Fruit fly (Drosophila melanogaster) whole organism, prepupa: ENCODE results near the gene Spindly.

Source experiments
- CG10669 ChIP-seq: fragments of 200-800 bp; sonication (Bioruptor generic); optimal IDR thresholded peaks from 3 replicates; lab custom pipeline; 2018; ENCODE audit warnings: missing biosample characterization, mild to moderate bottlenecking, missing genetic modification characterization, moderate library complexity
- CG11762 ChIP-seq: fragments of 200-800 bp; sonication (Bioruptor generic); optimal IDR thresholded peaks from 3 replicates; lab custom pipeline; 2016; ENCODE audit warnings: missing biosample characterization, missing genetic modification characterization; ENCODE audit not compliant: insufficient read depth
- CG15336 ChIP-seq: fragments of 200-800 bp; sonication (Bioruptor generic); IDR thresholded peaks from 2 replicates; pipeline ENCODE4 v1.3.6; 2022; ENCODE audit warnings: missing biosample characterization, missing genetic modification characterization
- CG1621 ChIP-seq: fragments of 200-800 bp; sonication (Bioruptor generic); optimal IDR thresholded peaks from 3 replicates; lab custom pipeline; 2018; ENCODE audit warnings: missing biosample characterization, mild to moderate bottlenecking, missing genetic modification characterization
- CG16779 ChIP-seq: fragments of 200-800 bp; sonication (Bioruptor generic); optimal IDR thresholded peaks from 3 replicates; lab custom pipeline; 2017; ENCODE audit warnings: missing biosample characterization, mild to moderate bottlenecking, missing genetic modification characterization
- CG3032 ChIP-seq: fragments of 200-800 bp; optimal IDR thresholded peaks from 2 replicates; lab custom pipeline; 2019; ENCODE audit warnings: missing biosample characterization, mild to moderate bottlenecking, missing genetic modification characterization, moderate library complexity
- CG32006 ChIP-seq: fragments of 200-800 bp; sonication (Bioruptor generic); optimal IDR thresholded peaks from 3 replicates; lab custom pipeline; 2017; ENCODE audit warnings: missing biosample characterization, mild to moderate bottlenecking, missing genetic modification characterization
- CG3919 ChIP-seq: fragments of 200-800 bp; sonication (Bioruptor generic); optimal IDR thresholded peaks from 3 replicates; lab custom pipeline; 2016; ENCODE audit warnings: missing biosample characterization, missing genetic modification characterization
- CG4318 ChIP-seq: fragments of 200-800 bp; sonication (Bioruptor generic); optimal IDR thresholded peaks from 3 replicates; lab custom pipeline; 2017; ENCODE audit warnings: missing biosample characterization, mild to moderate bottlenecking, missing genetic modification characterization
- CG6163 ChIP-seq: fragments of 200-800 bp; sonication (Bioruptor generic); IDR thresholded peaks from 3 replicates; pipeline ENCODE4 v1.3.6; 2022; ENCODE audit warnings: missing biosample characterization, missing genetic modification characterization
- CG6276 ChIP-seq: fragments of 200-800 bp; sonication (Bioruptor generic); optimal IDR thresholded peaks from 2 replicates; lab custom pipeline; 2017; ENCODE audit warnings: missing biosample characterization, mild to moderate bottlenecking, missing genetic modification characterization
- CG6792 ChIP-seq: fragments of 200-800 bp; sonication (Bioruptor generic); optimal IDR thresholded peaks from 3 replicates; lab custom pipeline; 2016; ENCODE audit warnings: missing biosample characterization, missing genetic modification characterization
- CG6808 ChIP-seq: fragments of 200-800 bp; sonication (Bioruptor generic); optimal IDR thresholded peaks from 3 replicates; lab custom pipeline; 2017; ENCODE audit warnings: missing biosample characterization, missing genetic modification characterization, mild to moderate bottlenecking, moderate library complexity, missing genetic modification reagents
- CG6854 ChIP-seq: fragments of 200-800 bp; sonication (Bioruptor generic); optimal IDR thresholded peaks from 2 replicates; lab custom pipeline; 2017; ENCODE audit warnings: missing biosample characterization, mild to moderate bottlenecking, missing genetic modification characterization
- CG7368 ChIP-seq: fragments of 200-800 bp; sonication (Bioruptor generic); optimal IDR thresholded peaks from 3 replicates; lab custom pipeline; 2016; ENCODE audit warnings: missing biosample characterization, missing genetic modification characterization
- CG8319 ChIP-seq: fragments of 200-800 bp; sonication (Bioruptor generic); optimal IDR thresholded peaks from 3 replicates; lab custom pipeline; 2016; ENCODE audit warnings: missing biosample characterization, missing genetic modification characterization
- Eip75B ChIP-seq: fragments of 200-800 bp; sonication (Bioruptor generic); optimal IDR thresholded peaks from 3 replicates; lab custom pipeline; 2016; ENCODE audit warnings: missing biosample characterization, missing genetic modification characterization
- Eip78C ChIP-seq: fragments of 200-800 bp; sonication (Bioruptor generic); peaks from one replicate; lab custom pipeline; 2016; ENCODE audit warnings: missing biosample characterization, missing genetic modification characterization
- Eip93F ChIP-seq: fragments of 200-800 bp; sonication (Bioruptor generic); optimal IDR thresholded peaks from 2 replicates; lab custom pipeline; 2016; ENCODE audit warnings: missing biosample characterization, mild to moderate bottlenecking, missing genetic modification characterization
- Ets21C ChIP-seq: fragments of 200-800 bp; sonication (Bioruptor generic); optimal IDR thresholded peaks from 3 replicates; lab custom pipeline; 2016; ENCODE audit warnings: missing biosample characterization, missing genetic modification characterization
- Ets96B ChIP-seq: fragments of 200-800 bp; optimal IDR thresholded peaks from 2 replicates; lab custom pipeline; 2019; ENCODE audit warnings: missing biosample characterization, mild to moderate bottlenecking, missing genetic modification characterization, moderate library complexity
- Gug ChIP-seq: fragments of 200-800 bp; sonication (Bioruptor generic); IDR thresholded peaks from 2 replicates; pipeline ENCODE4 v1.3.6; 2022; ENCODE audit warnings: missing biosample characterization, missing genetic modification characterization
- Hr38 ChIP-seq: sonication (Bioruptor generic); optimal IDR thresholded peaks from 2 replicates; lab custom pipeline; 2016; ENCODE audit warnings: missing biosample characterization, missing genetic modification characterization
- Hr39 ChIP-seq: fragments of 200-800 bp; sonication (Bioruptor generic); optimal IDR thresholded peaks from 2 replicates; lab custom pipeline; 2016; ENCODE audit warnings: missing biosample characterization, missing genetic modification characterization
- Hr4 ChIP-seq: fragments of 200-800 bp; sonication (Bioruptor generic); optimal IDR thresholded peaks from 3 replicates; lab custom pipeline; 2016; ENCODE audit warnings: missing biosample characterization, missing genetic modification characterization
- Met ChIP-seq: fragments of 200-800 bp; sonication (Bioruptor generic); optimal IDR thresholded peaks from 3 replicates; lab custom pipeline; 2016; ENCODE audit warnings: missing biosample characterization, missing genetic modification characterization
- Smox ChIP-seq: fragments of 200-800 bp; sonication (Bioruptor generic); optimal IDR thresholded peaks from 3 replicates; lab custom pipeline; 2016; ENCODE audit warnings: missing biosample characterization, missing genetic modification characterization
- Sox102F ChIP-seq: fragments of 200-800 bp; sonication (Bioruptor generic); optimal IDR thresholded peaks from 2 replicates; lab custom pipeline; 2016; ENCODE audit warnings: missing biosample characterization, mild to moderate bottlenecking, missing genetic modification characterization
- Sox14 ChIP-seq: fragments of 200-800 bp; sonication (Bioruptor generic); optimal IDR thresholded peaks from 3 replicates; lab custom pipeline; 2016; ENCODE audit warnings: missing biosample characterization, missing genetic modification characterization
- achi ChIP-seq: fragments of 200-800 bp; sonication (Bioruptor generic); optimal IDR thresholded peaks from 3 replicates; lab custom pipeline; 2016; ENCODE audit warnings: missing biosample characterization, missing genetic modification characterization
- acj6 ChIP-seq: fragments of 200-800 bp; sonication (Bioruptor generic); optimal IDR thresholded peaks from 3 replicates; lab custom pipeline; 2016; ENCODE audit warnings: missing biosample characterization, missing genetic modification characterization
- dac ChIP-seq: fragments of 200-800 bp; sonication (Bioruptor generic); optimal IDR thresholded peaks from 2 replicates; lab custom pipeline; 2017; ENCODE audit warnings: missing biosample characterization, mild to moderate bottlenecking, missing genetic modification characterization
- dsx ChIP-seq: fragments of 200-800 bp; optimal IDR thresholded peaks from 3 replicates; lab custom pipeline; 2019; ENCODE audit warnings: missing biosample characterization, mild to moderate bottlenecking, missing genetic modification characterization, moderate library complexity; ENCODE audit not compliant: poor library complexity, severe bottlenecking
- eg ChIP-seq: fragments of 200-800 bp; sonication (Bioruptor generic); IDR thresholded peaks from 3 replicates; pipeline ENCODE4 v1.3.6; 2022; ENCODE audit warnings: missing biosample characterization, missing genetic modification characterization
- fd59A ChIP-seq: fragments of 200-800 bp; sonication (Bioruptor generic); optimal IDR thresholded peaks from 2 replicates; lab custom pipeline; 2017; ENCODE audit warnings: missing biosample characterization, mild to moderate bottlenecking, missing genetic modification characterization, missing genetic modification reagents
- fkh ChIP-seq: fragments of 200-800 bp; sonication (Bioruptor generic); optimal IDR thresholded peaks from 3 replicates; lab custom pipeline; 2017; ENCODE audit warnings: missing biosample characterization, mild to moderate bottlenecking, missing genetic modification characterization, moderate library complexity
- lz ChIP-seq: fragments of 200-800 bp; sonication (Bioruptor generic); optimal IDR thresholded peaks from 3 replicates; lab custom pipeline; 2016; ENCODE audit warnings: missing biosample characterization, missing genetic modification characterization
- net ChIP-seq: fragments of 200-800 bp; sonication (Bioruptor generic); optimal IDR thresholded peaks from 3 replicates; lab custom pipeline; 2016; ENCODE audit warnings: missing biosample characterization, missing genetic modification characterization
- pdm3 ChIP-seq: fragments of 200-800 bp; sonication (Bioruptor generic); optimal IDR thresholded peaks from 3 replicates; lab custom pipeline; 2016; ENCODE audit warnings: missing biosample characterization, missing genetic modification characterization
- salr ChIP-seq, 2 experiments: fragments of 200-800 bp; sonication (Bioruptor generic); optimal IDR thresholded peaks; 3 replicates each; lab custom pipeline; 2016 to 2018; ENCODE audit warnings: missing biosample characterization in 2 of 2, missing genetic modification characterization in 2 of 2, mild to moderate bottlenecking in 1 of 2
- spab ChIP-seq: fragments of 200-800 bp; sonication (Bioruptor generic); optimal IDR thresholded peaks from 2 replicates; lab custom pipeline; 2017; ENCODE audit warnings: missing biosample characterization, mild to moderate bottlenecking, missing genetic modification characterization, missing genetic modification reagents
- ss ChIP-seq, 2 experiments: fragments of 200-800 bp; sonication (Bioruptor generic); optimal IDR thresholded peaks; 2 replicates in 1 of 2; 3 replicates in 1 of 2; lab custom pipeline; 2017 to 2018; ENCODE audit warnings: mild to moderate bottlenecking in 2 of 2, missing biosample characterization in 2 of 2, missing genetic modification characterization in 2 of 2, moderate library complexity in 1 of 2
- svp ChIP-seq: fragments of 200-800 bp; sonication (Bioruptor generic); peaks from one replicate; lab custom pipeline; 2016; ENCODE audit warnings: missing biosample characterization, missing genetic modification characterization
- topi ChIP-seq: fragments of 200-800 bp; sonication (Bioruptor generic); optimal IDR thresholded peaks from 3 replicates; lab custom pipeline; 2016; ENCODE audit warnings: missing biosample characterization, missing genetic modification characterization
- vri ChIP-seq: fragments of 200-800 bp; sonication (Bioruptor generic); optimal IDR thresholded peaks from 3 replicates; lab custom pipeline; 2016; ENCODE audit warnings: missing biosample characterization, mild to moderate bottlenecking, missing genetic modification characterization

Gene Spindly

DNA sequence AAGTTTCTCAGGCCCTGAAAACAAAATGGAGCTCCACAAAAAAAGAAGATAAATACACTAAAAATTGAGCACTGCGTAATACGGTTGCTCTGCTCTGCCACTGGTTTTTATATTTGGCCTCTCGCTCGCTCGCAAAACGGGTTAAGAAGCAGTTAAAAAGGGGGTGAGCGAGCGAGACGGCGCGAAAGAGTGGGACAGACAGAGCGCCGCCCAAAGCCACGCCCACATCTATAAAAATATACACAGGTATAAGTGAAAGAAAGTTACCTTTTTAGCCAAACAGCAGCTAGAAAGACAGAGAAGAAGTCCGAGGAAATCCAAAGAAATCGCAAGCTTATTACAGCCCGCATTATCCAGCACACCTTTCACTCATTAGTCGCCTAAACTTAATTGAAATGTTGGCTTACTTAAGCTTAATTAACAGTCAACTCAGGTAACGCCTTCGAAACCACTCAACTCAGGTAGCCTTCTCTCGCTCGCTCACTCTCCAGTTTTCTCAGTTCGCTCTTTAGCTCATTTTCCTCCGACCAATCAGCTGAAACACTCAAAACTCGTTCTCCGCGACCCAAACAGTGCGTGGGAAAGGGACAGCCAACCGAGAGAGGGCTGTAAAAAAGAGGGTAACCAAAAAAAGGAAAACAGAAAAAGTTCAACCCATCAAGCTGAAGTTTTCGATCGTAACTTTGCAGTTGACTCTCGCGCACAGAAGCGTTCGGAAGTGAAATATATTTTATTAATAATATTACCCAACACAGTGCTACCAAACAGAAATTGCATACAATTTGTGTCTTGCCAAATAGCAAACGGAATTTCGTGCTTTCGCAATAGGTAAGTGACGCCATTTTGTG lies 8.7 kb upstream of the Spindly start, which contains the start of gene drm:
TSS of gene drm (plus strand) at position 684 of the 848 bp plus-strand sequence.
- TF ChIP-seq fkh (GFP tag; lab: Kevin White, UChicago) (peak; percentile 65), eg (peak; percentile 55; the same call in 2 of the 3 replicates), Eip78C (peak; percentile 27), CG6163 (peak; percentile 21; the same call in 1 of the 3 replicates), CG6854 (GFP tag; lab: Kevin White, UChicago) (no peak), CG32006 (GFP tag; lab: Kevin White, UChicago) (no peak)

dm6 chr2L:3534227-3534842 lies 4.2 kb upstream of the Spindly start:
- peak; percentile 96 for TF ChIP-seq svp (GFP tag; lab: Kevin White, UChicago)
- peak; percentile 80 for TF ChIP-seq Gug
- peak; percentile 95 for TF ChIP-seq Hr39 (GFP tag; lab: Kevin White, UChicago)
- TF ChIP-seq Met (GFP tag; lab: Kevin White, UChicago): peak; percentile 93
- peak; percentile 67 for TF ChIP-seq CG4318
- peak; percentile 84 for TF ChIP-seq CG3032 (tag; lab: Kevin White, UChicago)
- peak; percentile 84 for TF ChIP-seq CG1621 (tag; lab: Kevin White, UChicago)
- TF ChIP-seq CG15336 (GFP tag; lab: Robert Waterston, UW): peak; percentile 84
- peak; percentile 86 for TF ChIP-seq CG8319
- peak; percentile 93 for TF ChIP-seq eg
- TF ChIP-seq dac (GFP tag; lab: Kevin White, UChicago): peak; percentile 1
- peak; percentile 91 for TF ChIP-seq achi (GFP tag; lab: Kevin White, UChicago)
- TF ChIP-seq Hr38 (GFP tag; lab: Kevin White, UChicago): no peak
- peak; percentile 59 for TF ChIP-seq CG16779
- TF ChIP-seq ss (GFP tag; optimal IDR thresholded peaks at IDR 0.05; lab: Kevin White, UChicago): peak; percentile 60 to 88
- peak; percentile 94 for TF ChIP-seq pdm3
- peak; percentile 98 for TF ChIP-seq Eip78C
- peak; percentile 80 for TF ChIP-seq spab (GFP tag; lab: Kevin White, UChicago)
- TF ChIP-seq net (GFP tag; lab: Kevin White, UChicago): peak; percentile 86
- peak; percentile 84 for TF ChIP-seq CG32006 (GFP tag; lab: Kevin White, UChicago)
- TF ChIP-seq lz (GFP tag; lab: Kevin White, UChicago): peak; percentile 93
- TF ChIP-seq acj6 (GFP tag; lab: Kevin White, UChicago): peak; percentile 94
- peak; percentile 94 for TF ChIP-seq CG3919 (GFP tag; lab: Kevin White, UChicago)
- peak; percentile 76 to 82 for TF ChIP-seq salr (GFP tag; optimal IDR thresholded peaks at IDR 0.05; lab: Kevin White, UChicago)
- TF ChIP-seq CG10669 (GFP tag; lab: Kevin White, UChicago): peak; percentile 90
- TF ChIP-seq CG6808 (GFP tag; lab: Kevin White, UChicago): peak; percentile 80
- peak; percentile 87 for TF ChIP-seq Hr4 (GFP tag; lab: Kevin White, UChicago)
- peak; percentile 91 for TF ChIP-seq Sox102F (GFP tag; lab: Kevin White, UChicago)
- TF ChIP-seq Ets96B (tag; lab: Kevin White, UChicago): peak; percentile 88
- TF ChIP-seq Smox (GFP tag; lab: Kevin White, UChicago): peak; percentile 91
- TF ChIP-seq Sox14: peak; percentile 95
- TF ChIP-seq vri (GFP tag; lab: Kevin White, UChicago): no peak
- peak; percentile 44 for TF ChIP-seq Eip93F (GFP tag; lab: Kevin White, UChicago)
- peak; percentile 92 for TF ChIP-seq Eip75B
- TF ChIP-seq Ets21C: peak; percentile 90
- peak; percentile 94 for TF ChIP-seq topi (GFP tag; lab: Kevin White, UChicago)
- peak; percentile 92 for TF ChIP-seq CG6792
- peak; percentile 74 for TF ChIP-seq CG6276 (GFP tag; lab: Kevin White, UChicago)
- TF ChIP-seq CG6854 (GFP tag; lab: Kevin White, UChicago): peak; percentile 78
- TF ChIP-seq CG6163: peak; percentile 96
- TF ChIP-seq CG11762 (GFP tag; lab: Kevin White, UChicago): peak; percentile 82
- TF ChIP-seq CG7368 (GFP tag; lab: Kevin White, UChicago): peak; percentile 90
- TF ChIP-seq fkh (GFP tag; lab: Kevin White, UChicago): peak; percentile 32
- peak; percentile 78 for TF ChIP-seq fd59A (GFP tag; lab: Kevin White, UChicago)
- TF ChIP-seq dsx (GFP tag; lab: Kevin White, UChicago): peak; percentile 84
